Fruit fly (Drosophila melanogaster) whole organism, embryonic: ENCODE measurements around the gene CG13605.
A peak's percentile ranks its signal among the peaks of the same experiment; 100 is the strongest.

Source experiments
- Bgb ChIP-seq: fragments of 200-800 bp; sonication (Bioruptor generic); IDR thresholded peaks from 2 replicates; pipeline ENCODE4 v1.3.6; 2022; ENCODE audit warnings: missing biosample characterization, missing genetic modification characterization; ENCODE audit not compliant: partially characterized antibody
- CG10543 ChIP-seq: fragments of 200-800 bp; sonication (Bioruptor generic); optimal IDR thresholded peaks from 3 replicates; lab custom pipeline; 2017; ENCODE audit warnings: missing biosample characterization, mild to moderate bottlenecking, missing genetic modification characterization, moderate library complexity
- CG11504 ChIP-seq: fragments of 200-800 bp; sonication (Bioruptor generic); optimal IDR thresholded peaks from 3 replicates; lab custom pipeline; 2019; ENCODE audit warnings: missing biosample characterization, mild to moderate bottlenecking, missing genetic modification characterization, moderate library complexity
- CG11723 ChIP-seq: fragments of 200-800 bp; sonication (Bioruptor generic); optimal IDR thresholded peaks from 2 replicates; lab custom pipeline; 2017; ENCODE audit warnings: missing biosample characterization, mild to moderate bottlenecking, missing genetic modification characterization
- CG12769 ChIP-seq: fragments of 200-800 bp; sonication (Bioruptor generic); optimal IDR thresholded peaks from 2 replicates; lab custom pipeline; 2019; ENCODE audit warnings: missing biosample characterization, mild to moderate bottlenecking, missing genetic modification characterization, moderate library complexity
- CG13123 ChIP-seq: fragments of 200-800 bp; sonication (Bioruptor generic); optimal IDR thresholded peaks from 2 replicates; lab custom pipeline; 2016; ENCODE audit warnings: missing biosample characterization, missing genetic modification characterization
- CG13424 ChIP-seq: fragments of 200-800 bp; sonication (Bioruptor generic); optimal IDR thresholded peaks from 2 replicates; lab custom pipeline; 2019; ENCODE audit warnings: missing biosample characterization, mild to moderate bottlenecking, missing genetic modification characterization, moderate library complexity
- CG18262 ChIP-seq: fragments of 200-800 bp; optimal IDR thresholded peaks from 3 replicates; lab custom pipeline; 2019; ENCODE audit warnings: missing biosample characterization, mild to moderate bottlenecking, missing genetic modification characterization, moderate library complexity
- CG18599 ChIP-seq: fragments of 200-800 bp; sonication (Bioruptor generic); optimal IDR thresholded peaks from 3 replicates; lab custom pipeline; 2017; ENCODE audit warnings: missing biosample characterization, missing genetic modification characterization, mild to moderate bottlenecking, moderate library complexity, missing genetic modification reagents
- CG30020 ChIP-seq: fragments of 200-800 bp; optimal IDR thresholded peaks from 2 replicates; lab custom pipeline; 2019; ENCODE audit warnings: missing biosample characterization, mild to moderate bottlenecking, missing genetic modification characterization, moderate library complexity
- CG4404 ChIP-seq: fragments of 200-800 bp; sonication (Bioruptor generic); IDR thresholded peaks from 2 replicates; pipeline ENCODE4 v1.3.6; 2022; ENCODE audit warnings: missing biosample characterization, missing genetic modification characterization
- CG5953 ChIP-seq: fragments of 200-800 bp; sonication (Bioruptor generic); IDR thresholded peaks from 2 replicates; pipeline ENCODE4 v1.3.6; 2022; ENCODE audit warnings: missing biosample characterization, missing genetic modification characterization
- CG7963 ChIP-seq: fragments of 200-800 bp; sonication (Bioruptor generic); IDR thresholded peaks from 3 replicates; pipeline ENCODE4 v1.3.6; 2022; ENCODE audit warnings: missing biosample characterization, missing genetic modification characterization; ENCODE audit not compliant: partially characterized antibody
- CG8281 ChIP-seq: fragments of 200-800 bp; sonication (Bioruptor generic); optimal IDR thresholded peaks from 2 replicates; lab custom pipeline; 2018; ENCODE audit warnings: missing biosample characterization, mild to moderate bottlenecking, missing genetic modification characterization, moderate library complexity
- Dip3 ChIP-seq: fragments of 200-800 bp; sonication (Bioruptor generic); optimal IDR thresholded peaks from 3 replicates; lab custom pipeline; 2016; ENCODE audit warnings: missing biosample characterization, missing genetic modification characterization
- Dp ChIP-seq: fragments of 200-800 bp; sonication (Bioruptor generic); optimal IDR thresholded peaks from 2 replicates; lab custom pipeline; 2018; ENCODE audit warnings: missing biosample characterization, mild to moderate bottlenecking, missing genetic modification characterization, moderate library complexity
- Fer1 ChIP-seq: fragments of 200-800 bp; sonication (Bioruptor generic); optimal IDR thresholded peaks from 2 replicates; lab custom pipeline; 2017; ENCODE audit warnings: missing biosample characterization, mild to moderate bottlenecking, missing genetic modification characterization
- GATAe ChIP-seq: fragments of 200-800 bp; sonication (Bioruptor generic); conservative IDR thresholded peaks from 2 replicates; pipeline ENCODE4 v1.3.6; 2022; ENCODE audit warnings: missing biosample characterization, missing genetic modification characterization
- Gsc ChIP-seq: fragments of 200-800 bp; sonication (Bioruptor generic); IDR thresholded peaks from 2 replicates; pipeline ENCODE4 v1.3.6; 2022; ENCODE audit warnings: missing biosample characterization, missing genetic modification characterization
- HLH4C ChIP-seq: fragments of 200-800 bp; sonication (Bioruptor generic); IDR thresholded peaks from 3 replicates; pipeline ENCODE4 v1.3.6; 2022; ENCODE audit warnings: missing biosample characterization, missing genetic modification characterization; ENCODE audit not compliant: partially characterized antibody
- HmgD ChIP-seq: fragments of 200-800 bp; sonication (Bioruptor generic); optimal IDR thresholded peaks from 3 replicates; lab custom pipeline; 2016; ENCODE audit warnings: missing biosample characterization, missing genetic modification characterization
- Hr39 ChIP-seq: fragments of >200 bp; optimal IDR thresholded peaks from 2 replicates; lab custom pipeline; 2017
- MTF-1 ChIP-seq: fragments of 200-800 bp; sonication (Bioruptor generic); optimal IDR thresholded peaks from 2 replicates; lab custom pipeline; 2018; ENCODE audit warnings: missing biosample characterization, mild to moderate bottlenecking, missing genetic modification characterization, borderline replicate concordance
- Scr ChIP-seq: fragments of 200-800 bp; sonication (Bioruptor generic); IDR thresholded peaks from 2 replicates; pipeline ENCODE4 v1.3.6; 2022; ENCODE audit warnings: missing biosample characterization, missing genetic modification characterization; ENCODE audit not compliant: partially characterized antibody
- Trl ChIP-seq, 3 experiments: fragments of >200 bp in 2 of 3; fragments of 200-800 bp in 1 of 3; sonication (Bioruptor generic) in 1 of 3; optimal IDR thresholded peaks; 2 replicates in 1 of 3; 3 replicates in 2 of 3; lab custom pipeline; 2016 to 2017; ENCODE audit warnings: missing biosample characterization in 1 of 3, missing genetic modification characterization in 1 of 3
- YL-1 ChIP-seq: fragments of 200-800 bp; sonication (Bioruptor generic); optimal IDR thresholded peaks from 3 replicates; lab custom pipeline; 2017; ENCODE audit warnings: missing biosample characterization, mild to moderate bottlenecking, missing genetic modification characterization
- ab ChIP-seq: fragments of 200-800 bp; sonication (Bioruptor generic); optimal IDR thresholded peaks from 2 replicates; lab custom pipeline; 2016; ENCODE audit warnings: missing biosample characterization, missing genetic modification characterization
- ac ChIP-seq: fragments of 200-800 bp; sonication (Bioruptor generic); optimal IDR thresholded peaks from 3 replicates; lab custom pipeline; 2017; ENCODE audit warnings: missing biosample characterization, mild to moderate bottlenecking, missing genetic modification characterization
- ap ChIP-seq: fragments of 200-800 bp; sonication (Bioruptor generic); IDR thresholded peaks from 2 replicates; pipeline ENCODE4 v1.3.6; 2022; ENCODE audit warnings: missing biosample characterization, missing genetic modification characterization
- bbx ChIP-seq: fragments of 200-800 bp; sonication (Bioruptor generic); IDR thresholded peaks from 2 replicates; pipeline ENCODE4 v1.3.6; 2022; ENCODE audit warnings: missing biosample characterization, missing genetic modification characterization; ENCODE audit not compliant: partially characterized antibody
- ci ChIP-seq: fragments of 200-800 bp; sonication (Bioruptor generic); IDR thresholded peaks from 3 replicates; pipeline ENCODE4 v1.3.6; 2022; ENCODE audit warnings: missing biosample characterization, missing genetic modification characterization
- crc ChIP-seq: fragments of 200-800 bp; sonication (Bioruptor generic); optimal IDR thresholded peaks from 2 replicates; lab custom pipeline; 2016; ENCODE audit warnings: missing biosample characterization, missing genetic modification characterization
- dati ChIP-seq: fragments of 200-800 bp; sonication (Bioruptor generic); IDR thresholded peaks from 2 replicates; pipeline ENCODE4 v1.3.6; 2022; ENCODE audit warnings: missing biosample characterization, missing genetic modification characterization
- esg ChIP-seq: fragments of 200-800 bp; sonication (Bioruptor generic); conservative IDR thresholded peaks from 2 replicates; pipeline ENCODE4 v1.3.6; 2022; ENCODE audit warnings: missing biosample characterization, missing genetic modification characterization
- ewg ChIP-seq: fragments of 200-800 bp; sonication (Bioruptor generic); optimal IDR thresholded peaks from 3 replicates; lab custom pipeline; 2017; ENCODE audit warnings: mild to moderate bottlenecking, missing biosample characterization, missing genetic modification reagents, missing genetic modification characterization
- fd3F ChIP-seq: fragments of 200-800 bp; sonication (Bioruptor generic); optimal IDR thresholded peaks from 2 replicates; lab custom pipeline; 2018; ENCODE audit warnings: missing biosample characterization, mild to moderate bottlenecking, missing genetic modification characterization, moderate library complexity
- gem ChIP-seq: fragments of 200-800 bp; sonication (Bioruptor generic); optimal IDR thresholded peaks from 2 replicates; lab custom pipeline; 2019; ENCODE audit warnings: missing biosample characterization, mild to moderate bottlenecking, missing genetic modification characterization, moderate library complexity
- knrl ChIP-seq: fragments of 200-800 bp; sonication (Bioruptor generic); IDR thresholded peaks from 3 replicates; pipeline ENCODE4 v1.3.6; 2022; ENCODE audit warnings: missing biosample characterization, missing genetic modification characterization; ENCODE audit not compliant: partially characterized antibody
- mirr ChIP-seq: fragments of 200-800 bp; sonication (Bioruptor generic); optimal IDR thresholded peaks from 3 replicates; lab custom pipeline; 2018; ENCODE audit warnings: missing biosample characterization, mild to moderate bottlenecking, missing genetic modification characterization
- p53 ChIP-seq: fragments of 200-800 bp; sonication (Bioruptor generic); optimal IDR thresholded peaks from 2 replicates; lab custom pipeline; 2016; ENCODE audit warnings: missing biosample characterization, missing genetic modification characterization
- prd ChIP-seq, 3 experiments: fragments of >200 bp in 2 of 3; fragments of 200-800 bp in 1 of 3; sonication (Bioruptor generic) in 1 of 3; optimal IDR thresholded peaks in 2 of 3; IDR thresholded peaks in 1 of 3; 2 replicates in 2 of 3; 3 replicates in 1 of 3; pipeline versions ENCODE4 v1.3.6 to Lab custom; 2017 to 2022; ENCODE audit warnings: missing biosample characterization in 1 of 3, missing genetic modification characterization in 1 of 3
- repo ChIP-seq: fragments of 200-800 bp; sonication (Bioruptor generic); optimal IDR thresholded peaks from 2 replicates; lab custom pipeline; 2016; ENCODE audit warnings: missing biosample characterization, missing genetic modification characterization
- scrt ChIP-seq: fragments of 200-800 bp; sonication (Bioruptor generic); optimal IDR thresholded peaks from 2 replicates; lab custom pipeline; 2018; ENCODE audit warnings: missing biosample characterization, mild to moderate bottlenecking, missing genetic modification characterization, moderate library complexity
- sim ChIP-seq: fragments of 200-800 bp; sonication (Bioruptor generic); IDR thresholded peaks from 2 replicates; pipeline ENCODE4 v1.3.6; 2022; ENCODE audit warnings: missing biosample characterization, missing genetic modification characterization
- vvl ChIP-seq: fragments of 200-800 bp; sonication (Bioruptor generic); IDR thresholded peaks from 2 replicates; pipeline ENCODE4 v1.3.6; 2022; ENCODE audit warnings: missing biosample characterization, missing genetic modification characterization
- zen ChIP-seq: fragments of 200-800 bp; sonication (Bioruptor generic); optimal IDR thresholded peaks from 3 replicates; lab custom pipeline; 2018; ENCODE audit warnings: missing biosample characterization, mild to moderate bottlenecking, missing genetic modification characterization, moderate library complexity
- zen2 ChIP-seq: fragments of 200-800 bp; sonication (Bioruptor generic); IDR thresholded peaks from 3 replicates; pipeline ENCODE4 v1.3.6; 2022; ENCODE audit warnings: missing biosample characterization, missing genetic modification characterization; ENCODE audit not compliant: partially characterized antibody

Gene CG13605

dm6 chr3R:24161173-24161811 is 49.1 kb upstream of the CG13605 start, which contains the start of the genes Myo95E and TBC1d7 (continued):
- no peak for TF ChIP-seq CG8281 (tag; lab: Kevin White, UChicago)
- peak; percentile 69; the same call in 1 of the 2 replicates for TF ChIP-seq Gsc (GFP tag; lab: Robert Waterston, UW)
- no peak for TF ChIP-seq CG18599 (GFP tag; lab: Kevin White, UChicago)
- TF ChIP-seq HLH4C (GFP tag; lab: Robert Waterston, UW) = peak; percentile 55; the same call in 1 of the 3 replicates
- peak; percentile 22 for TF ChIP-seq repo (GFP tag; lab: Kevin White, UChicago)
- TF ChIP-seq sim (GFP tag; lab: Robert Waterston, UW) = 0 out of 2 replicates have a peak, but pooled peaks have one; percentile 72
- peak; percentile 80 for TF ChIP-seq Scr (GFP tag; lab: Robert Waterston, UW)
- peak; percentile 89 for TF ChIP-seq CG5953 (GFP tag; lab: Robert Waterston, UW)
- TF ChIP-seq ac = no peak
- peak; percentile 54 for TF ChIP-seq Dip3 (GFP tag; lab: Kevin White, UChicago)
- TF ChIP-seq MTF-1 (GFP tag; lab: Kevin White, UChicago) = peak; percentile 27
- peak; percentile 95 for TF ChIP-seq esg (GFP tag; lab: Robert Waterston, UW)
- TF ChIP-seq dati = peak; percentile 50
- TF ChIP-seq Trl (optimal IDR thresholded peaks at IDR 0.05; lab: Kevin White, UChicago) = no peak
- TF ChIP-seq Trl (GFP tag; optimal IDR thresholded peaks at IDR 0.05; lab: Kevin White, UChicago) = peak; percentile 46
- peak; percentile 68 for TF ChIP-seq scrt (GFP tag; lab: Kevin White, UChicago)
- TF ChIP-seq CG4404 (GFP tag; lab: Robert Waterston, UW) = peak; percentile 91
- peak; percentile 95 for TF ChIP-seq gem (tag; lab: Kevin White, UChicago)
- peak; percentile 80 for TF ChIP-seq zen (tag; lab: Kevin White, UChicago)
- peak; percentile 90 for TF ChIP-seq CG18262 (tag; lab: Kevin White, UChicago)
- no peak for TF ChIP-seq Hr39 (lab: Kevin White, UChicago)
- no peak for TF ChIP-seq CG10543
- TF ChIP-seq ab (GFP tag; lab: Kevin White, UChicago) = peak; percentile 4
- peak; percentile 75 for TF ChIP-seq CG30020 (tag; lab: Kevin White, UChicago)
- peak; percentile 90 for TF ChIP-seq CG13424 (tag; lab: Kevin White, UChicago)
- no peak for TF ChIP-seq prd (optimal IDR thresholded peaks at IDR 0.05; lab: Kevin White, UChicago)
- peak; percentile 96 for TF ChIP-seq prd (GFP tag; IDR thresholded peaks at IDR 0.05; lab: Robert Waterston, UW)
- TF ChIP-seq CG12769 = no peak
- peak; percentile 10 for TF ChIP-seq Dp (GFP tag; lab: Kevin White, UChicago)
- TF ChIP-seq mirr (GFP tag; lab: Kevin White, UChicago) = no peak
- TF ChIP-seq Bgb (GFP tag; lab: Robert Waterston, UW) = peak; percentile 45; the same call in 1 of the 2 replicates
- TF ChIP-seq bbx (GFP tag; lab: Robert Waterston, UW) = peak; percentile 42
- peak; percentile 76 for TF ChIP-seq YL-1 (GFP tag; lab: Kevin White, UChicago)
- TF ChIP-seq CG13123 (GFP tag; lab: Kevin White, UChicago) = peak; percentile 70
- peak; percentile 93 for TF ChIP-seq ap (GFP tag; lab: Robert Waterston, UW)
- peak; percentile 47; the same call in 1 of the 2 replicates for TF ChIP-seq GATAe (GFP tag; lab: Robert Waterston, UW)
- no peak for TF ChIP-seq p53 (GFP tag; lab: Kevin White, UChicago)
- TF ChIP-seq vvl (GFP tag; lab: Robert Waterston, UW) = peak; percentile 97
- peak; percentile 90 for TF ChIP-seq ci (GFP tag; lab: Robert Waterston, UW)
- no peak for TF ChIP-seq HmgD (GFP tag; lab: Kevin White, UChicago)
- TF ChIP-seq CG7963 (GFP tag; lab: Robert Waterston, UW) = 0 out of 3 replicates have a peak, but pooled peaks have one; percentile 11
- TF ChIP-seq fd3F = peak; percentile 81
- peak; percentile 83 for TF ChIP-seq Fer1 (GFP tag; lab: Kevin White, UChicago)
- TF ChIP-seq zen2 (GFP tag; lab: Robert Waterston, UW) = no peak; the same call in 2 of the 3 replicates
- no peak for TF ChIP-seq crc (GFP tag; lab: Kevin White, UChicago)
- TF ChIP-seq ewg (GFP tag; lab: Kevin White, UChicago) = peak; percentile 72
- TF ChIP-seq CG11723 = no peak
- no peak for TF ChIP-seq CG11504 (tag; lab: Kevin White, UChicago)
- TF ChIP-seq knrl (GFP tag; lab: Robert Waterston, UW) = peak; percentile 84
